Worm (Caenorhabditis elegans) whole organism, early embryonic: Measurements from ENCODE around the gene mpz-3.

Experiments
- B0310.2 ChIP-seq: sonication (generic microtip); optimal IDR thresholded peaks from 2 replicates; lab custom pipeline; 2016; ENCODE audit warnings: mild to moderate bottlenecking, missing genetic modification characterization, missing compliant biosample characterization
- F13C5.2 ChIP-seq: sonication (generic microtip); optimal IDR thresholded peaks from 2 replicates; lab custom pipeline; 2017; ENCODE audit warnings: mild to moderate bottlenecking, missing genetic modification characterization, inconsistent platforms, missing compliant biosample characterization
- aly-1 ChIP-seq: sonication (generic microtip); optimal IDR thresholded peaks from 2 replicates; lab custom pipeline; 2016; ENCODE audit warnings: missing genetic modification characterization, missing compliant biosample characterization
- ama-1 ChIP-seq: fragments of 150-350 bp; optimal IDR thresholded peaks from 2 replicates; lab custom pipeline; 2014
- ceh-13 ChIP-seq: fragments of 200-800 bp; sonication (Bioruptor generic); optimal IDR thresholded peaks from 2 replicates; lab custom pipeline; 2018; ENCODE audit warnings: mild to moderate bottlenecking, missing genetic modification characterization, missing compliant biosample characterization
- ceh-36 ChIP-seq: sonication (generic microtip); optimal IDR thresholded peaks from 2 replicates; lab custom pipeline; 2016; ENCODE audit warnings: missing genetic modification characterization, inconsistent platforms, missing compliant biosample characterization
- ets-7 ChIP-seq: sonication (generic microtip); optimal IDR thresholded peaks from 2 replicates; lab custom pipeline; 2016; ENCODE audit warnings: missing genotype, missing genetic modification characterization, missing compliant biosample characterization
- flt-1 ChIP-seq: fragments of 200-800 bp; sonication (Bioruptor generic); IDR thresholded peaks from 2 replicates; pipeline ENCODE4 v1.3.6; 2022; ENCODE audit warnings: missing genetic modification characterization, missing compliant biosample characterization
- hnd-1 ChIP-seq: sonication (generic microtip); optimal IDR thresholded peaks from 2 replicates; lab custom pipeline; 2016; ENCODE audit warnings: missing genetic modification characterization, missing compliant biosample characterization
- scrt-1 ChIP-seq: fragments of 200-800 bp; sonication (Bioruptor generic); IDR thresholded peaks from 2 replicates; pipeline ENCODE4 v1.3.6; 2022; ENCODE audit warnings: missing genetic modification characterization, missing compliant biosample characterization
- sea-1 ChIP-seq: fragments of 200-800 bp; sonication (Bioruptor generic); conservative IDR thresholded peaks from 2 replicates; pipeline ENCODE4 v1.3.6; 2022; ENCODE audit warnings: missing genetic modification characterization, missing compliant biosample characterization
- tbx-11 ChIP-seq: fragments of 200-800 bp; sonication (Bioruptor generic); IDR thresholded peaks from 2 replicates; pipeline ENCODE4 v1.3.6; 2022; ENCODE audit warnings: missing genetic modification characterization, missing compliant biosample characterization
- tbx-37 ChIP-seq: fragments of 200-800 bp; sonication (Bioruptor generic); conservative IDR thresholded peaks from 2 replicates; pipeline ENCODE4 v1.3.6; 2022; ENCODE audit warnings: missing genetic modification reagents, missing genetic modification characterization, missing compliant biosample characterization
- tra-4 ChIP-seq: sonication (generic microtip); optimal IDR thresholded peaks from 2 replicates; lab custom pipeline; 2017; ENCODE audit warnings: missing genetic modification characterization, missing compliant biosample characterization

ce11 chrII:6589408-6589807 lies 24.2 kb upstream of the mpz-3 start, which contains the start of gene vps-32.1:
- no peak for TF ChIP-seq F13C5.2
- TF ChIP-seq hnd-1, result no peak
- TF ChIP-seq ceh-36 (tag; lab: Kevin White, UChicago), result no peak
- TF ChIP-seq aly-1 (tag; lab: Kevin White, UChicago), result no peak
- TF ChIP-seq ama-1 (lab: Kevin White, UChicago), result no peak
- TF ChIP-seq sea-1, result no peak
- TF ChIP-seq ets-7 (tag; lab: Kevin White, UChicago), result no peak
- TF ChIP-seq tra-4 (tag; lab: Kevin White, UChicago), result no peak
- no peak for TF ChIP-seq scrt-1 (GFP tag; lab: Robert Waterston, UW)
- TF ChIP-seq flt-1 (GFP tag; lab: Robert Waterston, UW), result no peak
- TF ChIP-seq B0310.2 (tag; lab: Kevin White, UChicago), result no peak
- TF ChIP-seq tbx-37 (GFP tag; lab: Robert Waterston, UW), result no peak
- TF ChIP-seq tbx-11 (GFP tag; lab: Robert Waterston, UW), result no peak
- TF ChIP-seq ceh-13 (GFP tag; lab: Kevin White, UChicago), result no peak
